Worm (Caenorhabditis elegans) whole organism, L3 larva: ENCODE measurements around the gene F26D11.1.

ENCODE experiments used
- daf-12 ChIP-seq: fragments of 150-350 bp; optimal IDR thresholded peaks from 2 replicates; lab custom pipeline; 2014; ENCODE audit warnings: missing biosample characterization, missing genetic modification reagents, missing genetic modification characterization
- elt-3 ChIP-seq, 3 experiments: fragments of 150-350 bp in 1 of 3; sonication (generic microtip) in 2 of 3; optimal IDR thresholded peaks; 2 replicates in 2 of 3; 4 replicates in 1 of 3; lab custom pipeline; 2014 to 2017; ENCODE audit warnings: missing biosample characterization in 3 of 3, missing genetic modification characterization in 3 of 3
- eor-1 ChIP-seq, 2 experiments: fragments of 150-350 bp; optimal IDR thresholded peaks; 2 replicates each; lab custom pipeline; 2014 to 2018; ENCODE audit warnings: missing biosample characterization in 2 of 2, missing genetic modification characterization in 2 of 2
- lin-15B ChIP-seq: fragments of 150-350 bp; optimal IDR thresholded peaks from 2 replicates; lab custom pipeline; 2014; ENCODE audit warnings: missing biosample characterization, missing genetic modification characterization
- nfya-1 ChIP-seq: sonication (generic microtip); optimal IDR thresholded peaks from 2 replicates; lab custom pipeline; 2017; ENCODE audit warnings: missing genetic modification characterization, mild to moderate bottlenecking, missing compliant biosample characterization, antibody characterized with exemption, moderate library complexity; ENCODE audit not compliant: insufficient read depth
- nhr-77 ChIP-seq: fragments of 150-350 bp; optimal IDR thresholded peaks from 2 replicates; lab custom pipeline; 2014; ENCODE audit warnings: missing biosample characterization, missing genetic modification characterization
- pha-4 ChIP-seq: fragments of 150-350 bp; optimal IDR thresholded peaks from 2 replicates; lab custom pipeline; 2014; ENCODE audit warnings: missing biosample characterization, missing genetic modification reagents, missing genetic modification characterization
- sea-2 ChIP-seq: fragments of 150-350 bp; sonication (generic microtip); optimal IDR thresholded peaks from 4 replicates; lab custom pipeline; 2014; ENCODE audit warnings: missing biosample characterization, missing genetic modification reagents, missing genetic modification characterization
- skn-1 ChIP-seq: fragments of 150-350 bp; optimal IDR thresholded peaks from 2 replicates; lab custom pipeline; 2014; ENCODE audit warnings: missing biosample characterization, missing genetic modification characterization
- snpc-4 ChIP-seq: fragments of 150-350 bp; optimal IDR thresholded peaks from 2 replicates; lab custom pipeline; 2014; ENCODE audit warnings: missing biosample characterization, missing genetic modification characterization
- ztf-11 ChIP-seq: fragments of 150-350 bp; optimal IDR thresholded peaks from 2 replicates; lab custom pipeline; 2014; ENCODE audit warnings: missing biosample characterization, missing genetic modification characterization

- TF ChIP-seq daf-12 (tag; lab: Kevin White, UChicago) (no peak), nhr-77 (tag; lab: Kevin White, UChicago) (no peak), nfya-1 (tag; lab: Kevin White, UChicago) (no peak), eor-1 (tag; optimal IDR thresholded peaks at IDR 0.05; lab: Kevin White, UChicago) (no peak), pha-4 (tag; lab: Kevin White, UChicago) (no peak), ztf-11 (tag; lab: Kevin White, UChicago) (no peak), lin-15B (tag; lab: Kevin White, UChicago) (no peak), skn-1 (tag; lab: Kevin White, UChicago) (no peak), elt-3 (tag; optimal IDR thresholded peaks at IDR 0.05; lab: Kevin White, UChicago) (no peak), snpc-4 (tag; lab: Kevin White, UChicago) (no peak), sea-2 (GFP tag; lab: Kevin White, UChicago) (no peak)
Measured at ce11 chrV:7980993-7981595, at the start of gene F26D11.1.
